Worm (Caenorhabditis elegans) whole organism, L4/young adult: ENCODE measurements around the gene cpin-1.

Experiments used
- W03F9.2 ChIP-seq: fragments of 150-350 bp; optimal IDR thresholded peaks from 2 replicates; lab custom pipeline; 2014; ENCODE audit warnings: missing biosample characterization, missing genetic modification characterization
- him-1 ChIP-seq: sonication (generic microtip); optimal IDR thresholded peaks from 2 replicates; lab custom pipeline; 2016; ENCODE audit warnings: missing genotype, missing genetic modification reagents, missing genetic modification characterization, missing compliant biosample characterization

DNA sequence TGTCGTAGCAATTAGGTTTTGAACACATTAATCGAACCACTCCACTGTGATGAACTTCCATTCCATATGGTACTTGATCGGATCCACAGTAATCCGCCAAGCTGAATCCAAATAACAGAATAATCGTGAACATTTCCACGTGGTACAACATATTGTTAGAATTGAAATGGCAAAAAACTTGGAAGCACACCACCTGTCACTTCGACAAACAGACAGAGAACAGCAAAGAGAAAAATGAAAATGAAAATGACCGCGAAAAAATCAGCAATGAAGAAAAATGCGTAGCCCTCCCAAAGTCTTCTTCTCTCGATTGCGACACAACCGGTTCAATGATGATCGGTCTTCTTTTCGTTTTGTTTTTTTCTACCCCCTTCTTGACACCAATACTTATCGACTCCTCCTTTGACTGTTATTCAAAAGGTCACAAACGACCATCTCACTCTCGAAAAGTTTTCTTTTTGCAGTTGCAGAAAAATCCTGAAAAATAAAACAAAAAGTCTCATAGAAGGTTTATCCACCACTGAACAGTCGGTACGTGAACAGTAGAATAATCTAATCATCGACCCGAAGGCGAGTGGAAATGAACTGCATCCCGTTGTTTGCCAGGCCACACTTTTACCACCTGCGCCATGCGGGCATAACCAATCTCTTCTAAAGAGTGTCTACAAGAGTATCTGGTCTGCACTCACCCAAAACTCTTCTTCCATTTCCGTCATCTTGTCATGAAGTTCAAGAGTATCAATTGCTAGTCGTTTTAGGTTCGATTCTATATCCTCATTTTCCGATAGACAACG, 26.9 kb downstream of the cpin-1 start, which contains the start of gene wrt-3:
- TF ChIP-seq him-1, result peak; percentile 36
- TF ChIP-seq W03F9.2 (tag; lab: Kevin White, UChicago), result no peak
